Worm (Caenorhabditis elegans) whole organism, L3 larva: ENCODE results near the gene F25B5.3.

ENCODE experiments used
- R02D3.7 ChIP-seq: fragments of 150-350 bp; optimal IDR thresholded peaks from 2 replicates; lab custom pipeline; 2014; ENCODE audit warnings: missing biosample characterization, missing genetic modification characterization
- egl-27 ChIP-seq: sonication (generic microtip); optimal IDR thresholded peaks from 4 replicates; lab custom pipeline; 2017; ENCODE audit warnings: missing biosample characterization, missing genetic modification reagents, missing genetic modification characterization
- fos-1 ChIP-seq: fragments of 150-350 bp; optimal IDR thresholded peaks from 2 replicates; lab custom pipeline; 2014; ENCODE audit warnings: missing biosample characterization, missing genetic modification characterization
- zag-1 ChIP-seq: fragments of 150-350 bp; optimal IDR thresholded peaks from 2 replicates; lab custom pipeline; 2014; ENCODE audit warnings: missing biosample characterization, missing genetic modification characterization

- TF ChIP-seq egl-27 (tag; lab: Kevin White, UChicago) (no peak), zag-1 (tag; lab: Kevin White, UChicago) (no peak), fos-1 (no peak), R02D3.7 (tag; lab: Kevin White, UChicago) (no peak)
Observed at ce11 chrIII:5982026-5982425, 33.3 kb downstream of the F25B5.3 start, which contains the start of gene frm-2.
